Worm (Caenorhabditis elegans): ENCODE data around the gene Y51B9A.14.

Y51B9A.14 gene

DNA sequence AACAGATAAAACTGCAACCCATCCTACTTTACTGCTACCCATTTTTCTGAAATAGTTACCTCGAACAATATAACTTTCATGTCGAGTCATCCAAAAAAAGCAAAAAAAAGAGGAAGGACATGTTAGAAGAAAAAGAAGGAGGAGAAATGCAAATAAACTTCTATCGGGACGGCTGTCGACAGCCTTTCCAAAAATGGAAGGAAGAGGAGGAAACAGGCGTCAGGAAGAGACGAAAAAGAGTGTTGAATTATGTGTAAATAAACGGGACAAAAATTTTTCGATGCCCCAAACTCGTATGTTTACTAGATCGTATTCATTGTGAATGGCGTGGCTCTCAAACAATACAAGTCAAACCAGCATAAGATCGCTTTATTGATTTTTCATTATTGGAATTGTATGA is 29.4 kb upstream of the Y51B9A.14 start, which contains the start of gene M176.5:
Gene M176.5 (minus strand): TSS at position 101 of the 400 bp plus-strand sequence.
- TF ChIP-seq R02D3.7 (tag; optimal IDR thresholded peaks at IDR 0.05) = no peak
- TF ChIP-seq snpc-4 (tag; optimal IDR thresholded peaks at IDR 0.05) = no peak
- TF ChIP-seq zip-2 (tag; optimal IDR thresholded peaks at IDR 0.05) = no peak
- TF ChIP-seq pqm-1 (tag; optimal IDR thresholded peaks at IDR 0.05) = no peak
- no peak for TF ChIP-seq hmg-1.1 (GFP tag; IDR thresholded peaks at IDR 0.05)
- peak in 1 of 2 experiments; percentile 44 for TF ChIP-seq unc-62 (GFP tag; optimal IDR thresholded peaks at IDR 0.05 in 1 of 2)
- no peak for TF ChIP-seq unc-62 (tag; optimal IDR thresholded peaks at IDR 0.05)
- TF ChIP-seq skn-1 (tag; optimal IDR thresholded peaks at IDR 0.05) = no peak
- TF ChIP-seq pha-4 (GFP tag; IDR thresholded peaks at IDR 0.05) = no peak
- peak; percentile 42 for TF ChIP-seq pha-4 (tag; optimal IDR thresholded peaks at IDR 0.05)

- TF ChIP-seq egl-27 (tag; optimal IDR thresholded peaks at IDR 0.05) = no peak
Measured at ce11 chrII:9426076-9426475, 27.8 kb upstream of the Y51B9A.14 start, which contains the start of gene M176.10. M176.10 (minus strand) TSS chrII:9426176.

DNA sequence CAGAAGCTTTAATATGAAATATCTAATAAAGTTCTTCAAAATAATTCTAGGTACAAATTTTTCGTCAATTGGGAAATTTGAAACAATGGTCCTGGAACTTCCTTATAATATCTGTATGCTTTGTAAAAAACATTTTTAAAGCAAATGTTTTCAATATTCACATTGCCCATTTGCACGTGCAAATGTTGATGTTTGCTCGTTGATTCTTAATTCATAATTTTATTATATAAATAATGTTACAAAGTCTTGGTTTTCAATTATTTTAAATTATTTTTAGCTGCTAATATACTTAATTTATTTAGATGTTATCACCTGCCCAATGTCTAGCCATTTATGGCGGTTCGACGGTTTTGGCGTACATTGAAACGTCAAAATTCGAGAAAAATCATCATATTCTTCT is 23.7 kb upstream of the Y51B9A.14 start, which contains the start of gene M176.11:
Gene M176.11 (plus strand): TSS at position 301 of the 400 bp plus-strand sequence.
- TF ChIP-seq ztf-7 (tag; optimal IDR thresholded peaks at IDR 0.05) = no peak
- no peak for TF ChIP-seq php-3 (GFP tag; IDR thresholded peaks at IDR 0.05)
- no peak for TF ChIP-seq unc-62 (GFP tag; optimal IDR thresholded peaks at IDR 0.05 in 1 of 2)
- TF ChIP-seq unc-62 (tag; optimal IDR thresholded peaks at IDR 0.05) = no peak
- TF ChIP-seq dmd-8 (GFP tag; IDR thresholded peaks at IDR 0.05) = no peak
- TF ChIP-seq snpc-4 (tag; optimal IDR thresholded peaks at IDR 0.05) = no peak
- TF ChIP-seq jun-1 (tag; optimal IDR thresholded peaks at IDR 0.05) = no peak
- no peak for TF ChIP-seq mxl-3 (GFP tag; optimal IDR thresholded peaks at IDR 0.05)
- no peak for TF ChIP-seq unc-130 (GFP tag; optimal IDR thresholded peaks at IDR 0.05)
- TF ChIP-seq nhr-11 (tag; optimal IDR thresholded peaks at IDR 0.05) = no peak
- TF ChIP-seq fos-1 (tag; optimal IDR thresholded peaks at IDR 0.05) = no peak
- TF ChIP-seq lin-38 (GFP tag; IDR thresholded peaks at IDR 0.05) = no peak
- TF ChIP-seq nhr-77 (tag; optimal IDR thresholded peaks at IDR 0.05) = no peak
- TF ChIP-seq R02D3.7 (tag; optimal IDR thresholded peaks at IDR 0.05) = no peak
- no peak for TF ChIP-seq skn-1 (tag; optimal IDR thresholded peaks at IDR 0.05)
- TF ChIP-seq ceh-62 (tag; optimal IDR thresholded peaks at IDR 0.05) = no peak
- no peak for TF ChIP-seq lin-39 (tag; optimal IDR thresholded peaks at IDR 0.05)
- no peak for TF ChIP-seq mep-1 (tag; optimal IDR thresholded peaks at IDR 0.05)
- no peak for TF ChIP-seq unc-39 (tag; optimal IDR thresholded peaks at IDR 0.05)

DNA sequence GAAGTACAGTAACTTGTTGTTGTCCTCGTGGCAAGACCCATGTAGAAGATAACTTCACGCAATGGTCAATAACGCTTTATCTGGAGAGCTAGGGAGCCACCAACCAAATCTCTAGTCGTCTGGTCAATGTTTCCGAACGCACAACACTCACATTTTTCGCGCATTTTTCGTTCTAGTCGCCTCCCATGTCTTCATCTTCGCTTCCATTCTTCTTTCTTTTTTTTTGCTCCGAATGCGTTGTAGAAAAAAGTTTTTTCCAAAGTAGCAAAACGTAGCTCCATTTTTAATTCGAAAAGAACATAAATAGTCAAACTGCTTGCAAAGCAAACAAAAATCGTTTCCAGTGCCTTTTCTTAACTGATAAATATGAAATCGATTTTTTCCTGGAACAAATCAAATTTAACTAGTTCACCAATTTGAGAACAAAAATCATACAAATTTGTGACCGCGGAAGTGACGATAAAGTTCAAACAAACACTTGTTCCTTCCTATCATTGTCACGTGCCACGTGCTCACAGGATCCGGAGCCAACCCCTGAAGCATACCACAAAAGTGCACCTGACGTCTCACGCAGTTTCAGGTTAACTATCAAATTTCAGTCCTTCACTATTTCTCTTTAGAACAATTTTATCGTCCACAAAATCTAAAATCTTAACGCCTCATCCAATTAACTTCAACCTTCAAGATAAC is 20.7 kb upstream of the Y51B9A.14 start:
- TF ChIP-seq F37D6.2 (tag; optimal IDR thresholded peaks at IDR 0.05) (no peak), nhr-28 (tag; optimal IDR thresholded peaks at IDR 0.05) (peak; percentile 37), saeg-2 (GFP tag; IDR thresholded peaks at IDR 0.05) (no peak), Y105C5A.15 (GFP tag; IDR thresholded peaks at IDR 0.05) (no peak), dmd-6 (GFP tag; IDR thresholded peaks at IDR 0.05) (peak; percentile 58), lin-29 (GFP tag; IDR thresholded peaks at IDR 0.05) (no peak), dmd-8 (GFP tag; IDR thresholded peaks at IDR 0.05) (no peak), snpc-4 (tag; optimal IDR thresholded peaks at IDR 0.05) (no peak), php-3 (GFP tag; IDR thresholded peaks at IDR 0.05) (no peak), tra-1 (GFP tag; IDR thresholded peaks at IDR 0.05) (no peak), nhr-76 (tag; optimal IDR thresholded peaks at IDR 0.05) (no peak), dmd-9 (GFP tag; IDR thresholded peaks at IDR 0.05) (no peak), unc-62 (GFP tag; optimal IDR thresholded peaks at IDR 0.05 in 1 of 2) (peak in 1 of 2 experiments; percentile 91), unc-62 (tag; optimal IDR thresholded peaks at IDR 0.05) (no peak), nhr-237 (tag; optimal IDR thresholded peaks at IDR 0.05) (no peak), F49E8.2 (tag; optimal IDR thresholded peaks at IDR 0.05; ENCODE audit: borderline replicate concordance) (no peak), zfp-3 (GFP tag; conservative IDR thresholded peaks at IDR 0.05) (no peak), hlh-30 (tag; optimal IDR thresholded peaks at IDR 0.05; ENCODE audit: insufficient read depth) (peak; percentile 24), daf-16 (GFP tag; optimal IDR thresholded peaks at IDR 0.05) (no peak), daf-16 (tag; optimal IDR thresholded peaks at IDR 0.05) (peak; percentile 10), skn-1 (tag; optimal IDR thresholded peaks at IDR 0.05) (no peak), hlh-11 (tag; optimal IDR thresholded peaks at IDR 0.05) (peak; percentile 3), nhr-42 (GFP tag; IDR thresholded peaks at IDR 0.05) (no peak), nhr-6 (tag; optimal IDR thresholded peaks at IDR 0.05) (no peak)
